Fruit fly (Drosophila melanogaster) whole organism, embryonic: ENCODE data around the gene Pp2A-29B.

Source experiments
- CG11456 ChIP-seq: fragments of 200-800 bp; sonication (Bioruptor generic); IDR thresholded peaks from 3 replicates; pipeline ENCODE4 v1.3.6; 2022; ENCODE audit warnings: missing biosample characterization, missing genetic modification characterization
- CG12071 ChIP-seq: fragments of 200-800 bp; sonication (Bioruptor generic); optimal IDR thresholded peaks from 3 replicates; lab custom pipeline; 2018; ENCODE audit warnings: missing biosample characterization, mild to moderate bottlenecking, missing genetic modification characterization
- CG12942 ChIP-seq: fragments of 200-800 bp; sonication (Bioruptor generic); optimal IDR thresholded peaks from 3 replicates; lab custom pipeline; 2016; ENCODE audit warnings: missing biosample characterization, missing genetic modification characterization
- CG15479 ChIP-seq: fragments of 200-800 bp; sonication (Bioruptor generic); optimal IDR thresholded peaks from 3 replicates; lab custom pipeline; 2019; ENCODE audit warnings: missing biosample characterization, mild to moderate bottlenecking, missing genetic modification characterization, moderate library complexity
- CG17912 ChIP-seq: fragments of 200-800 bp; sonication (Bioruptor generic); optimal IDR thresholded peaks from 2 replicates; lab custom pipeline; 2018; ENCODE audit warnings: missing biosample characterization, mild to moderate bottlenecking, missing genetic modification characterization
- CG18476 ChIP-seq: fragments of 200-800 bp; sonication (Bioruptor generic); optimal IDR thresholded peaks from 2 replicates; lab custom pipeline; 2016; ENCODE audit warnings: missing biosample characterization, mild to moderate bottlenecking, missing genetic modification characterization
- CG2678 ChIP-seq: fragments of 200-800 bp; sonication (Bioruptor generic); optimal IDR thresholded peaks from 3 replicates; lab custom pipeline; 2019; ENCODE audit warnings: missing biosample characterization, mild to moderate bottlenecking, missing genetic modification characterization, moderate library complexity
- CG3163 ChIP-seq: fragments of 200-800 bp; sonication (Bioruptor generic); optimal IDR thresholded peaks from 3 replicates; lab custom pipeline; 2016; ENCODE audit warnings: missing biosample characterization, missing genetic modification characterization
- CG33213 ChIP-seq: fragments of 200-800 bp; sonication (Bioruptor generic); optimal IDR thresholded peaks from 3 replicates; lab custom pipeline; 2016; ENCODE audit warnings: missing biosample characterization, missing genetic modification characterization
- CG3847 ChIP-seq: fragments of 200-800 bp; sonication (Bioruptor generic); IDR thresholded peaks from 2 replicates; pipeline ENCODE4 v1.3.6; 2022; ENCODE audit warnings: missing biosample characterization, missing genetic modification characterization
- CG6689 ChIP-seq: fragments of 200-800 bp; sonication (Bioruptor generic); IDR thresholded peaks from 2 replicates; pipeline ENCODE4 v1.3.6; 2022; ENCODE audit warnings: missing biosample characterization, missing genetic modification characterization
- CG6765 ChIP-seq: fragments of 200-800 bp; sonication (Bioruptor generic); optimal IDR thresholded peaks from 3 replicates; lab custom pipeline; 2017; ENCODE audit warnings: missing biosample characterization, mild to moderate bottlenecking, missing genetic modification characterization
- CG8478 ChIP-seq: fragments of >200 bp; optimal IDR thresholded peaks from 2 replicates; lab custom pipeline; 2018
- CHES-1-like ChIP-seq: fragments of 200-800 bp; sonication (Bioruptor generic); optimal IDR thresholded peaks from 2 replicates; lab custom pipeline; 2016; ENCODE audit warnings: missing biosample characterization, missing genetic modification characterization
- CkIIα-i1 ChIP-seq: fragments of 200-800 bp; sonication (Bioruptor generic); IDR thresholded peaks from 2 replicates; pipeline ENCODE4 v1.3.6; 2022; ENCODE audit warnings: missing biosample characterization, missing genetic modification characterization
- D ChIP-seq, 2 experiments: fragments of 200-800 bp in 1 of 2; fragments of >200 bp in 1 of 2; sonication (Bioruptor generic) in 1 of 2; optimal IDR thresholded peaks; 2 replicates in 1 of 2; 3 replicates in 1 of 2; lab custom pipeline; 2017; ENCODE audit warnings: mild to moderate bottlenecking in 1 of 2, missing biosample characterization in 1 of 2, missing genetic modification characterization in 1 of 2, missing genetic modification reagents in 1 of 2
- D19A ChIP-seq: fragments of 200-800 bp; optimal IDR thresholded peaks from 3 replicates; lab custom pipeline; 2019; ENCODE audit warnings: missing biosample characterization, mild to moderate bottlenecking, missing genetic modification characterization, moderate library complexity
- Dad ChIP-seq: fragments of 200-800 bp; sonication (Bioruptor generic); optimal IDR thresholded peaks from 3 replicates; lab custom pipeline; 2016; ENCODE audit warnings: missing biosample characterization, missing genetic modification characterization
- Doc2 ChIP-seq: fragments of 200-800 bp; sonication (Bioruptor generic); IDR thresholded peaks from 2 replicates; pipeline ENCODE4 v1.3.6; 2022; ENCODE audit warnings: missing biosample characterization, missing genetic modification characterization
- Elba2 ChIP-seq: fragments of 200-800 bp; sonication (Bioruptor generic); optimal IDR thresholded peaks from 3 replicates; lab custom pipeline; 2016; ENCODE audit warnings: missing biosample characterization, missing genetic modification characterization
- GATAe ChIP-seq: fragments of 200-800 bp; sonication (Bioruptor generic); conservative IDR thresholded peaks from 2 replicates; pipeline ENCODE4 v1.3.6; 2022; ENCODE audit warnings: missing biosample characterization, missing genetic modification characterization
- H2.0 ChIP-seq: fragments of 200-800 bp; sonication (Bioruptor generic); IDR thresholded peaks from 2 replicates; pipeline ENCODE4 v1.3.6; 2022; ENCODE audit warnings: missing biosample characterization, missing genetic modification characterization
- Hmx ChIP-seq: fragments of 200-800 bp; sonication (Bioruptor generic); optimal IDR thresholded peaks from 2 replicates; lab custom pipeline; 2016; ENCODE audit warnings: missing biosample characterization, missing genetic modification characterization
- Mad ChIP-seq: fragments of 200-800 bp; sonication (Bioruptor generic); optimal IDR thresholded peaks from 2 replicates; lab custom pipeline; 2016; ENCODE audit warnings: missing biosample characterization, missing genetic modification characterization
- Nf-YA ChIP-seq: fragments of 200-800 bp; sonication (Bioruptor generic); IDR thresholded peaks from 2 replicates; pipeline ENCODE4 v1.3.6; 2022; ENCODE audit warnings: missing biosample characterization, missing genetic modification characterization
- Rfx ChIP-seq: fragments of 200-800 bp; sonication (Bioruptor generic); IDR thresholded peaks from 2 replicates; pipeline ENCODE4 v1.3.6; 2022; ENCODE audit warnings: missing biosample characterization, missing genetic modification characterization
- bbx ChIP-seq: fragments of 200-800 bp; sonication (Bioruptor generic); IDR thresholded peaks from 2 replicates; pipeline ENCODE4 v1.3.6; 2022; ENCODE audit warnings: missing biosample characterization, missing genetic modification characterization; ENCODE audit not compliant: partially characterized antibody
- bowl ChIP-seq: fragments of 200-800 bp; sonication (Bioruptor generic); IDR thresholded peaks from 2 replicates; pipeline ENCODE4 v1.3.6; 2022; ENCODE audit warnings: missing biosample characterization, missing genetic modification characterization
- chinmo ChIP-seq: fragments of 200-800 bp; sonication (Bioruptor generic); IDR thresholded peaks from 4 replicates; pipeline ENCODE4 v1.3.6; 2022; ENCODE audit warnings: missing biosample characterization, missing genetic modification characterization; ENCODE audit not compliant: partially characterized antibody
- chm ChIP-seq: fragments of 200-800 bp; sonication (Bioruptor generic); IDR thresholded peaks from 2 replicates; pipeline ENCODE4 v1.3.6; 2022; ENCODE audit warnings: missing biosample characterization, missing genetic modification characterization
- chn ChIP-seq: fragments of 200-800 bp; sonication (Bioruptor generic); optimal IDR thresholded peaks from 2 replicates; lab custom pipeline; 2016; ENCODE audit warnings: missing biosample characterization, missing genetic modification characterization
- cwo ChIP-seq: fragments of 200-800 bp; sonication (Bioruptor generic); optimal IDR thresholded peaks from 3 replicates; lab custom pipeline; 2017; ENCODE audit warnings: missing biosample characterization, missing genetic modification characterization, mild to moderate bottlenecking, moderate library complexity, missing genetic modification reagents
- danr ChIP-seq: fragments of 200-800 bp; sonication (Bioruptor generic); IDR thresholded peaks from 2 replicates; pipeline ENCODE4 v1.3.6; 2022; ENCODE audit warnings: missing biosample characterization, missing genetic modification characterization
- dmrt99B ChIP-seq: fragments of 200-800 bp; sonication (Bioruptor generic); optimal IDR thresholded peaks from 2 replicates; lab custom pipeline; 2018; ENCODE audit warnings: missing biosample characterization, mild to moderate bottlenecking, missing genetic modification characterization, moderate library complexity
- fd3F ChIP-seq: fragments of 200-800 bp; sonication (Bioruptor generic); optimal IDR thresholded peaks from 2 replicates; lab custom pipeline; 2018; ENCODE audit warnings: missing biosample characterization, mild to moderate bottlenecking, missing genetic modification characterization, moderate library complexity
- fu2 ChIP-seq: fragments of 200-800 bp; sonication (Bioruptor generic); optimal IDR thresholded peaks from 2 replicates; lab custom pipeline; 2016; ENCODE audit warnings: missing biosample characterization, missing genetic modification characterization
- hbn ChIP-seq: fragments of 200-800 bp; sonication (Bioruptor generic); IDR thresholded peaks from 2 replicates; pipeline ENCODE4 v1.3.6; 2022; ENCODE audit warnings: missing biosample characterization, missing genetic modification characterization; ENCODE audit not compliant: partially characterized antibody
- lab ChIP-seq: fragments of 200-800 bp; sonication (Bioruptor generic); optimal IDR thresholded peaks from 3 replicates; lab custom pipeline; 2017; ENCODE audit warnings: missing biosample characterization, missing genetic modification characterization, mild to moderate bottlenecking, moderate library complexity, missing genetic modification reagents
- nau ChIP-seq: fragments of 200-800 bp; sonication (Bioruptor generic); optimal IDR thresholded peaks from 3 replicates; lab custom pipeline; 2017; ENCODE audit warnings: missing biosample characterization, mild to moderate bottlenecking, missing genetic modification characterization, missing genetic modification reagents
- pfk ChIP-seq: fragments of 200-800 bp; sonication (Bioruptor generic); optimal IDR thresholded peaks from 2 replicates; lab custom pipeline; 2018; ENCODE audit warnings: missing biosample characterization, mild to moderate bottlenecking, missing genetic modification characterization, moderate library complexity
- prd ChIP-seq, 3 experiments: fragments of >200 bp in 2 of 3; fragments of 200-800 bp in 1 of 3; sonication (Bioruptor generic) in 1 of 3; optimal IDR thresholded peaks in 2 of 3; IDR thresholded peaks in 1 of 3; 2 replicates in 2 of 3; 3 replicates in 1 of 3; pipeline versions ENCODE4 v1.3.6 to Lab custom; 2017 to 2022; ENCODE audit warnings: missing biosample characterization in 1 of 3, missing genetic modification characterization in 1 of 3
- pzg ChIP-seq: fragments of 200-800 bp; sonication (Bioruptor generic); optimal IDR thresholded peaks from 3 replicates; lab custom pipeline; 2018; ENCODE audit warnings: missing biosample characterization, mild to moderate bottlenecking, missing genetic modification characterization, moderate library complexity
- sens ChIP-seq: fragments of 200-800 bp; sonication (Bioruptor generic); peaks from one replicate; lab custom pipeline; 2016; ENCODE audit warnings: missing biosample characterization, missing genetic modification characterization
- slbo ChIP-seq: fragments of 200-800 bp; sonication (Bioruptor generic); IDR thresholded peaks from 2 replicates; pipeline ENCODE4 v1.3.6; 2022; ENCODE audit warnings: missing biosample characterization, missing genetic modification characterization
- tna ChIP-seq: fragments of 200-800 bp; sonication (Bioruptor generic); IDR thresholded peaks from 2 replicates; pipeline ENCODE4 v1.3.6; 2022; ENCODE audit warnings: missing biosample characterization, missing genetic modification characterization; ENCODE audit not compliant: partially characterized antibody
- toy ChIP-seq: fragments of 200-800 bp; sonication (Bioruptor generic); IDR thresholded peaks from 2 replicates; pipeline ENCODE4 v1.3.6; 2022; ENCODE audit warnings: missing biosample characterization, missing genetic modification characterization
- usp ChIP-seq: fragments of >200 bp; optimal IDR thresholded peaks from 2 replicates; lab custom pipeline; 2017; ENCODE audit warnings: missing biosample characterization, missing genetic modification characterization
- vfl ChIP-seq: fragments of 200-800 bp; sonication (Bioruptor generic); optimal IDR thresholded peaks from 2 replicates; lab custom pipeline; 2016; ENCODE audit warnings: missing biosample characterization, missing genetic modification characterization
- wor ChIP-seq: fragments of 200-800 bp; sonication (Bioruptor generic); IDR thresholded peaks from 2 replicates; pipeline ENCODE4 v1.3.6; 2022; ENCODE audit warnings: missing biosample characterization, missing genetic modification characterization
- zf30C ChIP-seq: fragments of 200-800 bp; sonication (Bioruptor generic); optimal IDR thresholded peaks from 3 replicates; lab custom pipeline; 2018; ENCODE audit warnings: missing biosample characterization, mild to moderate bottlenecking, missing genetic modification characterization

Pp2A-29B gene

DNA sequence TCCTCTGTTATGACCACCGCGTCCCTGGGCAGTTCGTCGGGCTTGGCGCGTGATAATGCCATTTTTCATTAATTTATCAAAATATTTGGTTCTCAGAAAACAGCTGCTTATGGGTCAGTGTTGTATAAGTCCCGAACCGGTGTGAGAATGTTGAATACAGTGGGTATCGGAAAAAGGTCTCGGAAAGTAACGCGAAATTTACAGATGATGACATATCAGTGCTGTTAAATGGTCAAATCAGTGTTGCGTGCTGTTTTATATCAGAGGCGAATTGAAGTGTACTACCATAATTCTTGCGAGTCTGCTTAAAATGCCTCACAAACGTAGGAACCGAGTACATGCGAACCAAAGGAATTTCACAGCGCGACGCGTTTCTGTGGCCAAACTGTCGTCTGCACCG is 16.8 kb downstream of the Pp2A-29B start, which contains the start of the genes CG13392 and Rcd4 (continued):
- TF ChIP-seq Rfx (peak; percentile 88), chm (GFP tag; lab: Robert Waterston, UW) (peak; percentile 51; the same call in 1 of the 2 replicates), CG6689 (0 out of 2 replicates have a peak, but pooled peaks have one; percentile 27), CG33213 (GFP tag; lab: Kevin White, UChicago) (peak; percentile 72), CG2678 (tag; lab: Kevin White, UChicago) (peak; percentile 44), hbn (peak; percentile 53; the same call in 1 of the 2 replicates), CG18476 (GFP tag; lab: Kevin White, UChicago) (peak; percentile 28), nau (GFP tag; lab: Kevin White, UChicago) (peak; percentile 32), Hmx (GFP tag; lab: Kevin White, UChicago) (no peak), H2.0 (GFP tag; lab: Robert Waterston, UW) (peak; percentile 57), fu2 (GFP tag; lab: Kevin White, UChicago) (peak; percentile 74), lab (GFP tag; lab: Kevin White, UChicago) (peak; percentile 87), sens (GFP tag; lab: Kevin White, UChicago) (peak; percentile 91), usp (GFP tag; lab: Kevin White, UChicago) (no peak), CG3847 (GFP tag; lab: Robert Waterston, UW) (peak; percentile 79), D19A (tag; lab: Kevin White, UChicago) (no peak), toy (GFP tag; lab: Robert Waterston, UW) (no peak), CG12942 (GFP tag; lab: Kevin White, UChicago) (peak; percentile 71), dmrt99B (tag; lab: Kevin White, UChicago) (peak; percentile 21), Dad (GFP tag; lab: Kevin White, UChicago) (peak; percentile 76), CkIIα-i1 (GFP tag; lab: Robert Waterston, UW) (no peak), bbx (GFP tag; lab: Robert Waterston, UW) (peak; percentile 79), vfl (GFP tag; lab: Kevin White, UChicago) (peak; percentile 68), Elba2 (GFP tag; lab: Kevin White, UChicago) (no peak), CG11456 (GFP tag; lab: Robert Waterston, UW) (peak; percentile 78), wor (GFP tag; lab: Robert Waterston, UW) (no peak), Mad (GFP tag; lab: Kevin White, UChicago) (peak; percentile 71), chn (GFP tag; lab: Kevin White, UChicago) (peak; percentile 50), CG3163 (GFP tag; lab: Kevin White, UChicago) (peak; percentile 64), pzg (GFP tag; lab: Kevin White, UChicago) (peak; percentile 87), Nf-YA (GFP tag; lab: Robert Waterston, UW) (no peak), CHES-1-like (GFP tag; lab: Kevin White, UChicago) (peak; percentile 79), D (optimal IDR thresholded peaks at IDR 0.05; lab: Kevin White, UChicago) (no peak), D (GFP tag; optimal IDR thresholded peaks at IDR 0.05; lab: Kevin White, UChicago) (no peak), prd (optimal IDR thresholded peaks at IDR 0.05; lab: Kevin White, UChicago) (no peak), prd (GFP tag; IDR thresholded peaks at IDR 0.05; lab: Robert Waterston, UW) (peak; percentile 53; the same call in 2 of the 3 replicates), chinmo (GFP tag; lab: Robert Waterston, UW) (0 out of 4 replicates have a peak, but pooled peaks have one; percentile 56), CG17912 (no peak), danr (no peak), pfk (GFP tag; lab: Kevin White, UChicago) (no peak), CG12071 (GFP tag; lab: Kevin White, UChicago) (peak; percentile 67), tna (no peak), CG6765 (peak; percentile 32), fd3F (peak; percentile 16), GATAe (GFP tag; lab: Robert Waterston, UW) (no peak), zf30C (peak; percentile 36), CG8478 (lab: Kevin White, UChicago) (no peak), bowl (GFP tag; lab: Robert Waterston, UW) (no peak), slbo (GFP tag; lab: Robert Waterston, UW) (peak; percentile 85), cwo (no peak), Doc2 (GFP tag; lab: Robert Waterston, UW) (no peak), CG15479 (GFP tag; lab: Kevin White, UChicago) (no peak)
